Worm (Caenorhabditis elegans) whole organism, young adult: Measurements from ENCODE around the gene ZK792.7.
A peak's percentile ranks its signal among the peaks of the same experiment; 100 is the strongest.

Source experiments
- D2030.7 ChIP-seq: fragments of 200-800 bp; sonication (Bioruptor generic); IDR thresholded peaks from 2 replicates; pipeline ENCODE4 v1.3.6; 2022; ENCODE audit warnings: missing genetic modification reagents, missing genetic modification characterization, missing compliant biosample characterization
- F33H1.4 ChIP-seq: fragments of 200-800 bp; sonication (Bioruptor generic); IDR thresholded peaks from 2 replicates; pipeline ENCODE4 v1.3.6; 2022; ENCODE audit warnings: missing genetic modification reagents, missing genetic modification characterization, missing compliant biosample characterization
- F49E8.2 ChIP-seq: sonication (generic microtip); optimal IDR thresholded peaks from 3 replicates; lab custom pipeline; 2017; ENCODE audit warnings: missing genetic modification characterization, mild to moderate bottlenecking, missing compliant biosample characterization, antibody characterized with exemption, moderate library complexity; ENCODE audit not compliant: insufficient read depth
- F57A8.1 ChIP-seq: fragments of 200-800 bp; sonication (Bioruptor generic); optimal IDR thresholded peaks from 2 replicates; lab custom pipeline; 2018; ENCODE audit warnings: mild to moderate bottlenecking, missing genetic modification characterization, moderate library complexity, missing compliant biosample characterization
- K12H6.12 ChIP-seq: fragments of 200-800 bp; sonication (Bioruptor generic); optimal IDR thresholded peaks from 2 replicates; lab custom pipeline; 2018; ENCODE audit warnings: mild to moderate bottlenecking, missing genetic modification characterization, missing compliant biosample characterization
- aptf-2 ChIP-seq: fragments of 200-800 bp; sonication (Bioruptor generic); conservative IDR thresholded peaks from 2 replicates; pipeline ENCODE4 v1.3.6; 2022; ENCODE audit warnings: missing genetic modification reagents, missing genetic modification characterization, missing compliant biosample characterization
- aptf-3 ChIP-seq: fragments of 200-800 bp; sonication (Bioruptor generic); IDR thresholded peaks from 2 replicates; pipeline ENCODE4 v1.3.6; 2022; ENCODE audit warnings: missing genetic modification characterization, missing compliant biosample characterization
- athp-1 ChIP-seq: sonication (generic microtip); optimal IDR thresholded peaks from 2 replicates; lab custom pipeline; 2017; ENCODE audit warnings: mild to moderate bottlenecking, missing genetic modification characterization, missing compliant biosample characterization
- bed-2 ChIP-seq: fragments of 200-800 bp; sonication (Bioruptor generic); IDR thresholded peaks from 2 replicates; pipeline ENCODE4 v1.3.6; 2022; ENCODE audit warnings: missing genetic modification reagents, missing genetic modification characterization, missing compliant biosample characterization
- ceh-58 ChIP-seq: fragments of 200-800 bp; sonication (Bioruptor generic); IDR thresholded peaks from 2 replicates; pipeline ENCODE4 v1.3.6; 2022; ENCODE audit warnings: missing genetic modification characterization, missing compliant biosample characterization
- ceh-91 ChIP-seq: fragments of 200-800 bp; sonication (Bioruptor generic); IDR thresholded peaks from 2 replicates; pipeline ENCODE4 v1.3.6; 2022; ENCODE audit warnings: missing genetic modification reagents, missing genetic modification characterization, missing compliant biosample characterization
- dpff-1 ChIP-seq: sonication (generic microtip); optimal IDR thresholded peaks from 2 replicates; lab custom pipeline; 2017; ENCODE audit warnings: mild to moderate bottlenecking, missing genetic modification characterization, missing compliant biosample characterization
- dpl-1 ChIP-seq: fragments of 150-350 bp; optimal IDR thresholded peaks from 2 replicates; lab custom pipeline; 2014; ENCODE audit warnings: missing biosample characterization, missing genetic modification reagents, missing genetic modification characterization
- efl-1 ChIP-seq: fragments of 150-350 bp; optimal IDR thresholded peaks from 2 replicates; lab custom pipeline; 2014; ENCODE audit warnings: missing biosample characterization, missing genetic modification reagents, missing genetic modification characterization
- egl-44 ChIP-seq: fragments of 200-800 bp; sonication (Bioruptor generic); IDR thresholded peaks from 2 replicates; pipeline ENCODE4 v1.3.6; 2022; ENCODE audit warnings: missing genetic modification reagents, missing genetic modification characterization, missing compliant biosample characterization
- egrh-3 ChIP-seq: fragments of 200-800 bp; sonication (Bioruptor generic); IDR thresholded peaks from 2 replicates; pipeline ENCODE4 v1.3.6; 2022; ENCODE audit warnings: missing genetic modification reagents, missing genetic modification characterization, missing compliant biosample characterization
- ekl-4 ChIP-seq: fragments of 200-800 bp; sonication (Bioruptor generic); IDR thresholded peaks from 2 replicates; pipeline ENCODE4 v1.3.6; 2022; ENCODE audit warnings: missing genetic modification reagents, missing genetic modification characterization, missing compliant biosample characterization
- him-1 ChIP-seq: sonication (generic microtip); optimal IDR thresholded peaks from 2 replicates; lab custom pipeline; 2016; ENCODE audit warnings: missing genotype, missing genetic modification reagents, missing genetic modification characterization, missing compliant biosample characterization
- hlh-12 ChIP-seq: sonication (generic microtip); optimal IDR thresholded peaks from 2 replicates; lab custom pipeline; 2016; ENCODE audit warnings: missing genetic modification characterization, missing compliant biosample characterization
- hmg-20 ChIP-seq: fragments of 200-800 bp; sonication (Bioruptor generic); IDR thresholded peaks from 2 replicates; pipeline ENCODE4 v1.3.6; 2022; ENCODE audit warnings: missing genetic modification reagents, missing genetic modification characterization, missing compliant biosample characterization
- hrde-1 ChIP-seq: sonication (generic microtip); optimal IDR thresholded peaks from 2 replicates; lab custom pipeline; 2016; ENCODE audit warnings: missing genetic modification characterization, mild to moderate bottlenecking, missing compliant biosample characterization, moderate library complexity, missing genotype, missing genetic modification reagents, borderline replicate concordance
- lin-26 ChIP-seq: fragments of 200-800 bp; sonication (Bioruptor generic); IDR thresholded peaks from 2 replicates; pipeline ENCODE4 v1.3.6; 2022; ENCODE audit warnings: missing genetic modification reagents, missing genetic modification characterization, missing compliant biosample characterization
- lin-54 ChIP-seq: fragments of 200-800 bp; sonication (Bioruptor generic); optimal IDR thresholded peaks from 2 replicates; lab custom pipeline; 2018; ENCODE audit warnings: mild to moderate bottlenecking, missing genetic modification characterization, missing compliant biosample characterization
- lsl-1 ChIP-seq: fragments of 200-800 bp; sonication (Bioruptor generic); optimal IDR thresholded peaks from 2 replicates; lab custom pipeline; 2018; ENCODE audit warnings: mild to moderate bottlenecking, missing genetic modification characterization, moderate library complexity, missing compliant biosample characterization
- madf-6 ChIP-seq: fragments of 200-800 bp; sonication (Bioruptor generic); IDR thresholded peaks from 2 replicates; pipeline ENCODE4 v1.3.6; 2022; ENCODE audit warnings: missing genetic modification reagents, missing genetic modification characterization, missing compliant biosample characterization
- madf-8 ChIP-seq: fragments of 200-800 bp; sonication (Bioruptor generic); conservative IDR thresholded peaks from 2 replicates; pipeline ENCODE4 v1.3.6; 2022; ENCODE audit warnings: missing genetic modification reagents, missing genetic modification characterization, missing compliant biosample characterization
- mel-28 ChIP-seq: sonication (generic microtip); optimal IDR thresholded peaks from 2 replicates; lab custom pipeline; 2016; ENCODE audit warnings: borderline replicate concordance, mild to moderate bottlenecking, missing genetic modification characterization, missing compliant biosample characterization
- mxl-1 ChIP-seq: sonication (generic microtip); optimal IDR thresholded peaks from 2 replicates; lab custom pipeline; 2016; ENCODE audit warnings: missing genetic modification characterization, missing compliant biosample characterization
- nhr-179 ChIP-seq: sonication (generic microtip); optimal IDR thresholded peaks from 2 replicates; lab custom pipeline; 2016; ENCODE audit warnings: mild to moderate bottlenecking, missing genetic modification characterization, missing compliant biosample characterization
- nhr-80 ChIP-seq: sonication (generic microtip); optimal IDR thresholded peaks from 2 replicates; lab custom pipeline; 2016; ENCODE audit warnings: missing genetic modification characterization, missing compliant biosample characterization
- pbrm-1 ChIP-seq: fragments of 200-800 bp; sonication (Bioruptor generic); IDR thresholded peaks from 2 replicates; pipeline ENCODE4 v1.3.6; 2022; ENCODE audit warnings: missing genetic modification reagents, missing genetic modification characterization, missing compliant biosample characterization
- snpc-1.3 ChIP-seq: sonication (generic microtip); optimal IDR thresholded peaks from 2 replicates; lab custom pipeline; 2017; ENCODE audit warnings: missing genetic modification characterization, mild to moderate bottlenecking, missing compliant biosample characterization, antibody characterized with exemption, moderate library complexity, missing genotype, missing genetic modification reagents; ENCODE audit not compliant: insufficient read depth
- snpc-3.4 ChIP-seq: sonication (generic microtip); optimal IDR thresholded peaks from 2 replicates; lab custom pipeline; 2017; ENCODE audit warnings: missing genetic modification characterization, mild to moderate bottlenecking, missing compliant biosample characterization, antibody characterized with exemption, moderate library complexity, missing genotype, missing genetic modification reagents
- snpc-4 ChIP-seq, 5 experiments: fragments of 150-350 bp in 1 of 5; sonication (generic microtip) in 4 of 5; optimal IDR thresholded peaks; 2 replicates each; lab custom pipeline; 2014 to 2018; ENCODE audit warnings: missing genetic modification characterization in 5 of 5, missing biosample characterization in 3 of 5, antibody characterized with exemption in 2 of 5, mild to moderate bottlenecking in 2 of 5, missing compliant biosample characterization in 2 of 5, missing genotype in 2 of 5, moderate library complexity in 2 of 5, missing genetic modification reagents in 1 of 5
- tbp1 ChIP-seq: fragments of 200-800 bp; sonication (Bioruptor generic); optimal IDR thresholded peaks from 2 replicates; lab custom pipeline; 2018; ENCODE audit warnings: mild to moderate bottlenecking, missing genetic modification characterization, missing compliant biosample characterization
- tlf-1 ChIP-seq: fragments of 200-800 bp; sonication (Bioruptor generic); optimal IDR thresholded peaks from 2 replicates; lab custom pipeline; 2018; ENCODE audit warnings: mild to moderate bottlenecking, missing genetic modification characterization, missing compliant biosample characterization
- unc-130 ChIP-seq: sonication (generic microtip); optimal IDR thresholded peaks from 2 replicates; lab custom pipeline; 2016; ENCODE audit warnings: missing genetic modification reagents, missing genetic modification characterization, missing compliant biosample characterization
- xnd-1 ChIP-seq: sonication (generic microtip); optimal IDR thresholded peaks from 2 replicates; lab custom pipeline; 2016; ENCODE audit warnings: missing genotype, missing genetic modification reagents, missing genetic modification characterization, missing compliant biosample characterization
- ztf-22 ChIP-seq: fragments of 200-800 bp; sonication (Bioruptor generic); optimal IDR thresholded peaks from 2 replicates; lab custom pipeline; 2018; ENCODE audit warnings: mild to moderate bottlenecking, missing genetic modification characterization, moderate library complexity, missing compliant biosample characterization

ZK792.7 gene

DNA sequence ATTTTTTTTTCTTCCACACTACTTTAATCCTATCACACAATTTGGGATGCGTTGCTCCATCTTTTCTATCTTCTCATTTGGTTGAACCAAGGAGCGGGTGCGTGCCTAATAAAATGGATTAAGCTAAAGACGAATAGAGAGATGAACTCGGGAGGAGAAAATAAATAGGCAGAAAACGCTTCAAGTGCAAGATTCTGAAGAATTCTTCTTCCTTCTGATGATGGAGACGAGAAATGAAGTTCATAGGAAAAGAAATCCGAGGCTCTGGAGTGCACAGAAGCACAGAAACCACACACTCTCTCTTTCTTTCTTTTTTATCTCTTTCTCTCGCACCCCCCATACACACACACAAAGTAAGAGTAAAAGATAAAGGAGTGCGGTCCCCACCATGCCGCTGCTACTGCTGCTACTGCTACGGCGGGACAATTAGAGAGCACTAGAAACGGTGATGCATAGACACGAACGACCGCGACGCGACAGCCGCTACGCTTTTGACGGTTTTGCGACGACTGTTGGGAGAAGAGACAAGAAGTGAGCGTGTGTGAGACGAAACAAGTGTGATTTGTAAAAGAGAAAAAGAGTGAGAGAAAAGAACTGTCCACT is 2.1 kb upstream of the ZK792.7 start (continued):
- TF ChIP-seq F57A8.1 (GFP tag; lab: Kevin White, UChicago) = no peak
- peak; percentile 66 for TF ChIP-seq K12H6.12
- peak; percentile 98 for TF ChIP-seq nhr-80 (tag; lab: Kevin White, UChicago)
- no peak for TF ChIP-seq mel-28 (tag; lab: Kevin White, UChicago)
- TF ChIP-seq egl-44 (GFP tag; lab: Robert Waterston, UW) = 0 out of 2 replicates have a peak, but pooled peaks have one; percentile 21
- no peak for TF ChIP-seq hmg-20 (GFP tag; lab: Robert Waterston, UW)
- no peak for TF ChIP-seq dpff-1 (tag; lab: Kevin White, UChicago)
- TF ChIP-seq ztf-22 (GFP tag; lab: Kevin White, UChicago) = peak; percentile 79
- TF ChIP-seq ceh-91 = no peak
- no peak for TF ChIP-seq nhr-179

DNA sequence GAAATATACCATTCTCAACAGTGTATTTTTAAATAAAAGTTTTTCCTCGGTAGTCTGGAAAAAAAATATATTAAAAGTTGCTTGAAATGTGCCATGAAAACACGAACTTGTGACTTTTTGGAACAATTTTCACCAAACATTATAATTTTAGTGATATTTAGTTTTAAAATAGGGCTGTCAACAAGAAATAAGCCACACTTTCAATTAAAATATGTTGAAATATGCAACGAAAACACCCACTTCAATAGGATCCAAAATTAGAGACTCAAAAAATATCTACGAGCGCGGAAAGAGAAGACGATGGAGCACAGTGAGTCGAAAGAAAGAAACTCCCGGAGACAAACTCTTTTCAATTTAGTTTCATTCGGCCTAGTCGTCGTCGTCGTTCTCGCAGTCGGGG is 750 bp upstream of the ZK792.7 start, which contains the start of gene ZK792.12:
TSS of gene ZK792.12 (plus strand) at position 301 of the 400 bp plus-strand sequence.
- TF ChIP-seq dpl-1 (GFP tag; lab: Kevin White, UChicago) (no peak), egl-44 (GFP tag; lab: Robert Waterston, UW) (no peak), mxl-1 (tag; lab: Kevin White, UChicago) (no peak), ceh-58 (GFP tag; lab: Robert Waterston, UW) (no peak), tlf-1 (GFP tag; lab: Kevin White, UChicago) (no peak), bed-2 (GFP tag; lab: Robert Waterston, UW) (no peak), snpc-4 (GFP tag; optimal IDR thresholded peaks at IDR 0.05; lab: Kevin White, UChicago) (no peak), snpc-4 (tag; optimal IDR thresholded peaks at IDR 0.05; lab: Kevin White, UChicago) (no peak), egrh-3 (GFP tag; lab: Robert Waterston, UW) (no peak), hmg-20 (GFP tag; lab: Robert Waterston, UW) (no peak)

DNA sequence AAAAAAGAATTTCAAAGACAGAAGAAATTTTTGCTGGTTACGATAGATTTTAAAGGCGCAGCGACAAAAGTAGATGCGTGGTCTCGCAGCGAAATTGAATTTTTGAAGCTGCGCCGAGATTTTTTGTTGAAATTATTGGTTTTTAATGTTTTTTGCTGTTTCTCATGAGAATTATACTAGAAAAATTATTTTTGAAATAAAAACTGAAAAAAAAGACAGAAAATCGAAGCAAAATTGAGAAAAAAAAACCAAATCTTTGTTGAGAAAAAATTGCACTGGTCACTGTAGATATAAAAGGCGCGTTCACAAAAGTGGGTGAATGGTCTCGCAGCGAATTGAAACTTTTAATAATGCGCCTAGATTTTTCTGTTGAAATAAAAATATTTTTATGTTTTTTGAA is 1.4 kb downstream of the ZK792.7 start:
- peak; percentile 48; the same call in 1 of the 2 replicates for TF ChIP-seq pbrm-1 (GFP tag; lab: Robert Waterston, UW)
- TF ChIP-seq lin-54 (GFP tag; lab: Kevin White, UChicago) = peak; percentile 63
- peak; percentile 74 for TF ChIP-seq D2030.7
- no peak for TF ChIP-seq bed-2 (GFP tag; lab: Robert Waterston, UW)
- TF ChIP-seq dpl-1 (GFP tag; lab: Kevin White, UChicago) = no peak
- TF ChIP-seq unc-130 (GFP tag; lab: Kevin White, UChicago) = peak; percentile 23
- no peak for TF ChIP-seq lin-26
- peak; percentile 95 for TF ChIP-seq madf-8
- TF ChIP-seq hrde-1 (tag; lab: Kevin White, UChicago) = peak; percentile 12
- peak; percentile 97 for TF ChIP-seq xnd-1 (tag; lab: Kevin White, UChicago)
- no peak for TF ChIP-seq mxl-1 (tag; lab: Kevin White, UChicago)
- no peak for TF ChIP-seq aptf-3
- TF ChIP-seq him-1 (tag; lab: Kevin White, UChicago) = peak; percentile 76
- TF ChIP-seq lsl-1 (GFP tag; lab: Kevin White, UChicago) = peak; percentile 98
- no peak for TF ChIP-seq aptf-2
- 0 out of 2 replicates have a peak, but pooled peaks have one; percentile 33 for TF ChIP-seq ekl-4 (GFP tag; lab: Robert Waterston, UW)
- peak; percentile 95 for TF ChIP-seq F33H1.4 (GFP tag; lab: Robert Waterston, UW)
- peak; percentile 7 for TF ChIP-seq athp-1 (tag; lab: Kevin White, UChicago)
- TF ChIP-seq snpc-4 (GFP tag; optimal IDR thresholded peaks at IDR 0.05; lab: Kevin White, UChicago) = no peak
- peak in 3 of 4 experiments; percentile 0 to 70 (median 17) for TF ChIP-seq snpc-4 (tag; optimal IDR thresholded peaks at IDR 0.05; lab: Kevin White, UChicago)
- peak; percentile 95 for TF ChIP-seq madf-6 (GFP tag; lab: Robert Waterston, UW)
- no peak for TF ChIP-seq hlh-12
- TF ChIP-seq efl-1 = peak; percentile 49
- peak; percentile 75 for TF ChIP-seq ceh-91
- TF ChIP-seq snpc-1.3 = peak; percentile 56
- TF ChIP-seq tlf-1 (GFP tag; lab: Kevin White, UChicago) = peak; percentile 41
- TF ChIP-seq snpc-3.4 (tag; lab: Kevin White, UChicago) = peak; percentile 25
- TF ChIP-seq F49E8.2 (tag; lab: Kevin White, UChicago) = peak; percentile 54
- TF ChIP-seq tbp1 (GFP tag; lab: Kevin White, UChicago) = peak; percentile 43
- TF ChIP-seq, all 124 proteins: peak for 21
